Worm (Caenorhabditis elegans) whole organism, mixed stage, embryonic: Measurements from ENCODE around the gene K06H6.1.

ENCODE experiments used
- lsy-2 ChIP-seq: fragments of 150-350 bp; optimal IDR thresholded peaks from 2 replicates; lab custom pipeline; 2014; ENCODE audit warnings: missing biosample characterization, missing genetic modification characterization
- sem-2 ChIP-seq: fragments of 200-800 bp; sonication (Bioruptor generic); optimal IDR thresholded peaks from 2 replicates; lab custom pipeline; 2018; ENCODE audit warnings: mild to moderate bottlenecking, missing genetic modification characterization, missing compliant biosample characterization
- tbx-8 ChIP-seq: fragments of 200-800 bp; sonication (Bioruptor generic); optimal IDR thresholded peaks from 2 replicates; lab custom pipeline; 2018; ENCODE audit warnings: mild to moderate bottlenecking, missing genetic modification characterization, moderate library complexity, missing compliant biosample characterization
- unc-62 ChIP-seq: fragments of 150-350 bp; optimal IDR thresholded peaks from 2 replicates; lab custom pipeline; 2014; ENCODE audit warnings: missing biosample characterization, missing genetic modification reagents, missing genetic modification characterization

DNA sequence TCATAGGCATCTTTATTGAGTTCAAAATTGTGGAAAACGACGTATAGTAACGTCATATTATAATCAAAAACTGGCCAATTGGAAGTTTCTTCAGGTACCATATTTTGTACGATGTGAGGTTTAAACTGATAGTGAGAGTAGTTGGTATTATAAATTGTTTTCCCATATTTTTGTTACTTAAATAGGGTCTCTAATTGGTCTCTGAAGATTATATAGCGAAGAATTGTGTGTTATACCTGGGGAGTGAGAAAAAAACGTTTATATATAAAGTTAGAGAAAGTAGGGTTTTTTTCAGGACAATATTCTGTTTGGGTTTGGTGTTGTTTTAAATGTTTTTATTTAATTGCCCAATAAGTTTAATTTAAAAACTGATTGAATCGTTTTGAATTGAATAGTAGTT lies 37.0 kb downstream of the K06H6.1 start, which contains the start of gene srt-17:
- TF ChIP-seq lsy-2: no peak
- TF ChIP-seq sem-2 (GFP tag; lab: Kevin White, UChicago): no peak
- TF ChIP-seq unc-62 (GFP tag; lab: Kevin White, UChicago): no peak
- TF ChIP-seq tbx-8 (GFP tag; lab: Kevin White, UChicago): no peak
